Fruit fly (Drosophila melanogaster): Measurements from ENCODE around the gene ATP7.

DNA sequence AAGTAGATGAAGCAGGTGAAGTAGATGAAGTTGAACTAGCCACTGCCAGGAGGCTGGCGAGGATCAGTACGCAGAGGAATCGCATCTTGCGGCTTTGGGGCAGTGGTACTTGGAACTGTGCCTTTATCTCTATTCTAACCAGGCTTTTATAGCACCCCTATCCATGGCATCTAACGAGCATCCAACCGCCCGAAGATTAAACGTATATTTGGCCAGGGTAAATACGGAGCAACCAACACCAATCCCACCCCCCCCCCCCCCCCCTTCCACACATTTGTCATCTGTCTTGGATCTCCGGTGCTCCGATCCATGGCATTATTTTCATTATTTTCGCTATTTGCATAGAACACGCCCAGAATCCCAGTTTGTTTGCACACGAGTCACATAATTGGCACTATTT, 16.9 kb upstream of the ATP7 start, which contains the start of gene CG15741:
- TF ChIP-seq psq (optimal IDR thresholded peaks at IDR 0.05) (no peak), h (optimal IDR thresholded peaks at IDR 0.05) (no peak)
